Fruit fly (Drosophila melanogaster) whole organism, embryonic: ENCODE measurements around the gene AstC.

Experiments
- B-H1 ChIP-seq: fragments of 200-800 bp; sonication (Bioruptor generic); IDR thresholded peaks from 3 replicates; pipeline ENCODE4 v1.3.6; 2022; ENCODE audit warnings: missing biosample characterization, missing genetic modification characterization
- CG10462 ChIP-seq: fragments of 200-800 bp; sonication (Bioruptor generic); optimal IDR thresholded peaks from 2 replicates; lab custom pipeline; 2016; ENCODE audit warnings: missing biosample characterization, missing genetic modification characterization
- CG11247 ChIP-seq: fragments of 200-800 bp; sonication (Bioruptor generic); IDR thresholded peaks from 2 replicates; pipeline ENCODE4 v1.3.6; 2022; ENCODE audit warnings: missing biosample characterization, missing genetic modification characterization
- CG11723 ChIP-seq: fragments of 200-800 bp; sonication (Bioruptor generic); optimal IDR thresholded peaks from 2 replicates; lab custom pipeline; 2017; ENCODE audit warnings: missing biosample characterization, mild to moderate bottlenecking, missing genetic modification characterization
- CG12299 ChIP-seq: fragments of 200-800 bp; sonication (Bioruptor generic); optimal IDR thresholded peaks from 2 replicates; lab custom pipeline; 2018; ENCODE audit warnings: missing biosample characterization, mild to moderate bottlenecking, missing genetic modification characterization
- CG13123 ChIP-seq: fragments of 200-800 bp; sonication (Bioruptor generic); optimal IDR thresholded peaks from 2 replicates; lab custom pipeline; 2016; ENCODE audit warnings: missing biosample characterization, missing genetic modification characterization
- CG14710 ChIP-seq: fragments of 200-800 bp; sonication (Bioruptor generic); optimal IDR thresholded peaks from 3 replicates; lab custom pipeline; 2019; ENCODE audit warnings: missing biosample characterization, mild to moderate bottlenecking, missing genetic modification characterization, moderate library complexity
- CG15479 ChIP-seq: fragments of 200-800 bp; sonication (Bioruptor generic); optimal IDR thresholded peaks from 3 replicates; lab custom pipeline; 2019; ENCODE audit warnings: missing biosample characterization, mild to moderate bottlenecking, missing genetic modification characterization, moderate library complexity
- CG15601 ChIP-seq: fragments of 200-800 bp; sonication (Bioruptor generic); optimal IDR thresholded peaks from 3 replicates; lab custom pipeline; 2019; ENCODE audit warnings: missing biosample characterization, mild to moderate bottlenecking, missing genetic modification characterization, moderate library complexity
- CG17186 ChIP-seq: fragments of 200-800 bp; sonication (Bioruptor generic); optimal IDR thresholded peaks from 3 replicates; lab custom pipeline; 2017; ENCODE audit warnings: missing biosample characterization, missing genetic modification reagents, missing genetic modification characterization
- CG17359 ChIP-seq: fragments of 200-800 bp; sonication (Bioruptor generic); optimal IDR thresholded peaks from 3 replicates; lab custom pipeline; 2018; ENCODE audit warnings: missing biosample characterization, mild to moderate bottlenecking, missing genetic modification characterization, moderate library complexity
- CG18619 ChIP-seq: fragments of 200-800 bp; sonication (Bioruptor generic); optimal IDR thresholded peaks from 3 replicates; lab custom pipeline; 2017; ENCODE audit warnings: missing biosample characterization, mild to moderate bottlenecking, missing genetic modification characterization
- CG3281 ChIP-seq: fragments of 200-800 bp; sonication (Bioruptor generic); optimal IDR thresholded peaks from 3 replicates; lab custom pipeline; 2017; ENCODE audit warnings: missing biosample characterization, mild to moderate bottlenecking, missing genetic modification characterization
- CG33557 ChIP-seq: fragments of 200-800 bp; sonication (Bioruptor generic); optimal IDR thresholded peaks from 2 replicates; lab custom pipeline; 2019; ENCODE audit warnings: missing biosample characterization, mild to moderate bottlenecking, missing genetic modification characterization, moderate library complexity
- CG3726 ChIP-seq: fragments of 200-800 bp; sonication (Bioruptor generic); IDR thresholded peaks from 3 replicates; pipeline ENCODE4, ENCODE4 v1.3.6; 2022; ENCODE audit warnings: missing biosample characterization, missing genetic modification characterization
- CG7271 ChIP-seq: fragments of 200-800 bp; sonication (Bioruptor generic); optimal IDR thresholded peaks from 2 replicates; lab custom pipeline; 2018; ENCODE audit warnings: missing biosample characterization, mild to moderate bottlenecking, missing genetic modification characterization, moderate library complexity
- CG7372 ChIP-seq: fragments of 200-800 bp; sonication (Bioruptor generic); IDR thresholded peaks from 2 replicates; pipeline ENCODE4 v1.3.6; 2022; ENCODE audit warnings: missing biosample characterization, missing genetic modification characterization
- CG7839 ChIP-seq: fragments of 200-800 bp; sonication (Bioruptor generic); optimal IDR thresholded peaks from 3 replicates; lab custom pipeline; 2018; ENCODE audit warnings: missing biosample characterization, mild to moderate bottlenecking, missing genetic modification characterization, moderate library complexity
- CG8281 ChIP-seq: fragments of 200-800 bp; sonication (Bioruptor generic); optimal IDR thresholded peaks from 2 replicates; lab custom pipeline; 2018; ENCODE audit warnings: missing biosample characterization, mild to moderate bottlenecking, missing genetic modification characterization, moderate library complexity
- Dad ChIP-seq: fragments of 200-800 bp; sonication (Bioruptor generic); optimal IDR thresholded peaks from 3 replicates; lab custom pipeline; 2016; ENCODE audit warnings: missing biosample characterization, missing genetic modification characterization
- Dll ChIP-seq: fragments of 200-800 bp; sonication (Bioruptor generic); IDR thresholded peaks from 4 replicates; pipeline ENCODE4 v1.3.6; 2022; ENCODE audit warnings: missing biosample characterization, missing genetic modification characterization; ENCODE audit not compliant: partially characterized antibody
- Doc3 ChIP-seq: fragments of 200-800 bp; sonication (Bioruptor generic); IDR thresholded peaks from 3 replicates; pipeline ENCODE4 v1.3.6; 2022; ENCODE audit warnings: missing biosample characterization, missing genetic modification characterization; ENCODE audit not compliant: partially characterized antibody
- Drgx ChIP-seq: fragments of 200-800 bp; sonication (Bioruptor generic); IDR thresholded peaks from 2 replicates; pipeline ENCODE4 v1.3.6; 2022; ENCODE audit warnings: missing biosample characterization, missing genetic modification characterization
- Elba2 ChIP-seq: fragments of 200-800 bp; sonication (Bioruptor generic); optimal IDR thresholded peaks from 3 replicates; lab custom pipeline; 2016; ENCODE audit warnings: missing biosample characterization, missing genetic modification characterization
- Ets65A ChIP-seq: fragments of 200-800 bp; sonication (Bioruptor generic); peaks from one replicate; lab custom pipeline; 2016; ENCODE audit warnings: missing biosample characterization, missing genetic modification characterization
- H15 ChIP-seq: fragments of 200-800 bp; sonication (Bioruptor generic); IDR thresholded peaks from 3 replicates; pipeline ENCODE4 v1.3.6; 2022; ENCODE audit warnings: missing biosample characterization, missing genetic modification characterization
- MTF-1 ChIP-seq: fragments of 200-800 bp; sonication (Bioruptor generic); optimal IDR thresholded peaks from 2 replicates; lab custom pipeline; 2018; ENCODE audit warnings: missing biosample characterization, mild to moderate bottlenecking, missing genetic modification characterization, borderline replicate concordance
- Max ChIP-seq: fragments of 200-800 bp; sonication (Bioruptor generic); optimal IDR thresholded peaks from 2 replicates; lab custom pipeline; 2016; ENCODE audit warnings: missing biosample characterization, mild to moderate bottlenecking, missing genetic modification characterization
- NK7.1 ChIP-seq: fragments of 200-800 bp; sonication (Bioruptor generic); optimal IDR thresholded peaks from 3 replicates; lab custom pipeline; 2016; ENCODE audit warnings: missing biosample characterization, missing genetic modification characterization
- Nf-YA ChIP-seq: fragments of 200-800 bp; sonication (Bioruptor generic); IDR thresholded peaks from 2 replicates; pipeline ENCODE4 v1.3.6; 2022; ENCODE audit warnings: missing biosample characterization, missing genetic modification characterization
- Rfx ChIP-seq: fragments of 200-800 bp; sonication (Bioruptor generic); IDR thresholded peaks from 2 replicates; pipeline ENCODE4 v1.3.6; 2022; ENCODE audit warnings: missing biosample characterization, missing genetic modification characterization
- Rx ChIP-seq: fragments of 200-800 bp; sonication (Bioruptor generic); IDR thresholded peaks from 2 replicates; pipeline ENCODE4 v1.3.6; 2022; ENCODE audit warnings: missing biosample characterization, missing genetic modification characterization
- Scr ChIP-seq: fragments of 200-800 bp; sonication (Bioruptor generic); IDR thresholded peaks from 2 replicates; pipeline ENCODE4 v1.3.6; 2022; ENCODE audit warnings: missing biosample characterization, missing genetic modification characterization; ENCODE audit not compliant: partially characterized antibody
- Sin3A ChIP-seq: fragments of >200 bp; optimal IDR thresholded peaks from 2 replicates; lab custom pipeline; 2018
- Ssrp ChIP-seq: fragments of 200-800 bp; sonication (Bioruptor generic); optimal IDR thresholded peaks from 2 replicates; lab custom pipeline; 2018; ENCODE audit warnings: missing biosample characterization, mild to moderate bottlenecking, missing genetic modification characterization, moderate library complexity
- Tbp ChIP-seq: fragments of >200 bp; optimal IDR thresholded peaks from 2 replicates; lab custom pipeline; 2018; ENCODE audit warnings: missing biosample characterization, missing genetic modification characterization
- amos ChIP-seq: fragments of 200-800 bp; sonication (Bioruptor generic); IDR thresholded peaks from 2 replicates; pipeline ENCODE4 v1.3.6; 2022; ENCODE audit warnings: missing biosample characterization, missing genetic modification characterization; ENCODE audit not compliant: partially characterized antibody
- aop ChIP-seq: fragments of 200-800 bp; sonication (Bioruptor generic); IDR thresholded peaks from 2 replicates; pipeline ENCODE4 v1.3.6; 2022; ENCODE audit warnings: missing biosample characterization, missing genetic modification characterization
- ap ChIP-seq: fragments of 200-800 bp; sonication (Bioruptor generic); IDR thresholded peaks from 2 replicates; pipeline ENCODE4 v1.3.6; 2022; ENCODE audit warnings: missing biosample characterization, missing genetic modification characterization
- ato ChIP-seq: fragments of 200-800 bp; sonication (Bioruptor generic); IDR thresholded peaks from 2 replicates; pipeline ENCODE4 v1.3.6; 2022; ENCODE audit warnings: missing biosample characterization, missing genetic modification characterization; ENCODE audit not compliant: partially characterized antibody
- ftz-f1 ChIP-seq: fragments of 200-800 bp; sonication (Bioruptor generic); optimal IDR thresholded peaks from 2 replicates; lab custom pipeline; 2016; ENCODE audit warnings: missing biosample characterization, missing genetic modification characterization
- insv ChIP-seq, 2 experiments: fragments of 200-800 bp; sonication (Bioruptor generic); optimal IDR thresholded peaks; 3 replicates each; lab custom pipeline; 2016 to 2018; ENCODE audit warnings: missing biosample characterization in 2 of 2, missing genetic modification characterization in 2 of 2
- pb ChIP-seq: fragments of 200-800 bp; sonication (Bioruptor generic); optimal IDR thresholded peaks from 3 replicates; lab custom pipeline; 2016; ENCODE audit warnings: missing biosample characterization, missing genetic modification characterization
- pfk ChIP-seq: fragments of 200-800 bp; sonication (Bioruptor generic); optimal IDR thresholded peaks from 2 replicates; lab custom pipeline; 2018; ENCODE audit warnings: missing biosample characterization, mild to moderate bottlenecking, missing genetic modification characterization, moderate library complexity
- psq ChIP-seq: fragments of 200-800 bp; sonication (Bioruptor generic); optimal IDR thresholded peaks from 2 replicates; lab custom pipeline; 2017; ENCODE audit warnings: missing biosample characterization, missing genetic modification characterization
- schlank ChIP-seq: fragments of 200-800 bp; sonication (Bioruptor generic); optimal IDR thresholded peaks from 2 replicates; lab custom pipeline; 2018; ENCODE audit warnings: missing biosample characterization, mild to moderate bottlenecking, missing genetic modification characterization
- seq ChIP-seq: fragments of 200-800 bp; sonication (Bioruptor generic); IDR thresholded peaks from 2 replicates; pipeline ENCODE4 v1.3.6; 2022; ENCODE audit warnings: missing biosample characterization, missing genetic modification characterization
- slbo ChIP-seq: fragments of 200-800 bp; sonication (Bioruptor generic); IDR thresholded peaks from 2 replicates; pipeline ENCODE4 v1.3.6; 2022; ENCODE audit warnings: missing biosample characterization, missing genetic modification characterization
- slou ChIP-seq: fragments of 200-800 bp; sonication (Bioruptor generic); optimal IDR thresholded peaks from 3 replicates; lab custom pipeline; 2016; ENCODE audit warnings: missing biosample characterization, missing genetic modification characterization
- stc ChIP-seq: fragments of 200-800 bp; sonication (Bioruptor generic); IDR thresholded peaks from 2 replicates; pipeline ENCODE4 v1.3.6; 2022; ENCODE audit warnings: missing biosample characterization, missing genetic modification characterization
- wek ChIP-seq: fragments of 200-800 bp; sonication (Bioruptor generic); optimal IDR thresholded peaks from 3 replicates; lab custom pipeline; 2018; ENCODE audit warnings: missing biosample characterization, mild to moderate bottlenecking, missing genetic modification characterization, moderate library complexity

The AstC gene

dm6 chr2L:11113011-11113528 is 31.9 kb upstream of the AstC start, which contains the start of gene Idua (continued):
- no peak for TF ChIP-seq Dll
- TF ChIP-seq CG8281, result peak; percentile 31
- no peak for TF ChIP-seq ato
- no peak for TF ChIP-seq CG7839 (tag; lab: Kevin White, UChicago)
- peak; percentile 68 for TF ChIP-seq CG12299 (tag; lab: Kevin White, UChicago)
- TF ChIP-seq H15 (GFP tag; lab: Robert Waterston, UW), result 0 out of 3 replicates have a peak, but pooled peaks have one; percentile 42
- no peak for TF ChIP-seq CG17186 (GFP tag; lab: Kevin White, UChicago)
- TF ChIP-seq pfk (GFP tag; lab: Kevin White, UChicago), result no peak
- TF ChIP-seq CG10462 (GFP tag; lab: Kevin White, UChicago), result no peak
- peak; percentile 58 for TF ChIP-seq Max
- TF ChIP-seq slbo (GFP tag; lab: Robert Waterston, UW), result peak; percentile 66
- no peak for TF ChIP-seq Doc3 (GFP tag; lab: Robert Waterston, UW)
- TF ChIP-seq Rfx (GFP tag; lab: Robert Waterston, UW), result peak; percentile 70; the same call in 1 of the 2 replicates
- TF ChIP-seq CG11247, result no peak
- TF ChIP-seq B-H1 (GFP tag; lab: Robert Waterston, UW), result peak; percentile 16; the same call in 1 of the 3 replicates
- no peak for TF ChIP-seq CG13123 (GFP tag; lab: Kevin White, UChicago)
- no peak for TF ChIP-seq amos (GFP tag; lab: Robert Waterston, UW)
- peak; percentile 2 for TF ChIP-seq slou (GFP tag; lab: Kevin White, UChicago)
- peak; percentile 1 for TF ChIP-seq wek (GFP tag; lab: Kevin White, UChicago)
- TF ChIP-seq CG33557 (GFP tag; lab: Kevin White, UChicago), result no peak
- TF ChIP-seq psq (GFP tag; lab: Kevin White, UChicago), result peak; percentile 37
- no peak for TF ChIP-seq CG11723 (GFP tag; lab: Kevin White, UChicago)
- no peak for TF ChIP-seq NK7.1 (GFP tag; lab: Kevin White, UChicago)
- TF ChIP-seq aop, result no peak
- TF ChIP-seq schlank (tag; lab: Kevin White, UChicago), result peak; percentile 28
- no peak for TF ChIP-seq CG15479 (GFP tag; lab: Kevin White, UChicago)
- no peak for TF ChIP-seq Sin3A (lab: Kevin White, UChicago)
- TF ChIP-seq insv (GFP tag; optimal IDR thresholded peaks at IDR 0.05; lab: Kevin White, UChicago), result peak in 1 of 2 experiments; percentile 19
- peak; percentile 25; the same call in 1 of the 2 replicates for TF ChIP-seq Drgx (GFP tag; lab: Robert Waterston, UW)
- TF ChIP-seq ap (GFP tag; lab: Robert Waterston, UW), result no peak
- TF ChIP-seq ftz-f1, result no peak
- TF ChIP-seq CG15601 (tag; lab: Kevin White, UChicago), result peak; percentile 67
- TF ChIP-seq Dad (GFP tag; lab: Kevin White, UChicago), result no peak
- TF ChIP-seq CG14710 (tag; lab: Kevin White, UChicago), result peak; percentile 48
- no peak for TF ChIP-seq Scr (GFP tag; lab: Robert Waterston, UW)
- TF ChIP-seq CG3726 (GFP tag; lab: Robert Waterston, UW), result no peak
- no peak for TF ChIP-seq Elba2 (GFP tag; lab: Kevin White, UChicago)
- TF ChIP-seq MTF-1 (GFP tag; lab: Kevin White, UChicago), result no peak
- peak; percentile 66 for TF ChIP-seq CG18619 (GFP tag; lab: Kevin White, UChicago)
- peak; percentile 67 for TF ChIP-seq stc
- TF ChIP-seq CG7372, result peak; percentile 24; the same call in 1 of the 2 replicates
- TF ChIP-seq pb (GFP tag; lab: Kevin White, UChicago), result no peak
- TF ChIP-seq Nf-YA (GFP tag; lab: Robert Waterston, UW), result no peak
- peak; percentile 58 for TF ChIP-seq Ssrp
- TF ChIP-seq CG7271 (tag; lab: Kevin White, UChicago), result no peak
- TF ChIP-seq seq (GFP tag; lab: Robert Waterston, UW), result peak; percentile 63; the same call in 1 of the 2 replicates
- no peak for TF ChIP-seq Tbp (GFP tag; lab: Kevin White, UChicago)
- TF ChIP-seq Ets65A (GFP tag; lab: Kevin White, UChicago), result peak; percentile 90
- peak; percentile 82 for TF ChIP-seq CG3281 (GFP tag; lab: Kevin White, UChicago)
- TF ChIP-seq Rx (GFP tag; lab: Robert Waterston, UW), result peak; percentile 22; the same call in 1 of the 2 replicates
- peak; percentile 69 for TF ChIP-seq CG17359 (tag; lab: Kevin White, UChicago)
